Fruit fly (Drosophila melanogaster) whole organism, embryonic: ENCODE measurements around the gene CG43055.
A peak's percentile ranks its signal among the peaks of the same experiment; 100 is the strongest.

ENCODE experiments used
- C15 ChIP-seq: fragments of 200-800 bp; sonication (Bioruptor generic); IDR thresholded peaks from 3 replicates; pipeline ENCODE4 v1.3.6; 2022; ENCODE audit warnings: missing biosample characterization, missing genetic modification characterization
- CG10654 ChIP-seq: fragments of 200-800 bp; sonication (Bioruptor generic); optimal IDR thresholded peaks from 2 replicates; lab custom pipeline; 2016; ENCODE audit warnings: missing biosample characterization, missing genetic modification characterization
- CG11247 ChIP-seq: fragments of 200-800 bp; sonication (Bioruptor generic); IDR thresholded peaks from 2 replicates; pipeline ENCODE4 v1.3.6; 2022; ENCODE audit warnings: missing biosample characterization, missing genetic modification characterization
- CG11456 ChIP-seq: fragments of 200-800 bp; sonication (Bioruptor generic); IDR thresholded peaks from 3 replicates; pipeline ENCODE4 v1.3.6; 2022; ENCODE audit warnings: missing biosample characterization, missing genetic modification characterization
- CG11560 ChIP-seq: fragments of 200-800 bp; sonication (Bioruptor generic); IDR thresholded peaks from 3 replicates; pipeline ENCODE4 v1.3.6; 2022; ENCODE audit warnings: missing biosample characterization, missing genetic modification characterization
- CG13894 ChIP-seq: fragments of 200-800 bp; sonication (Bioruptor generic); optimal IDR thresholded peaks from 3 replicates; lab custom pipeline; 2018; ENCODE audit warnings: missing biosample characterization, mild to moderate bottlenecking, missing genetic modification characterization, moderate library complexity
- CG14441 ChIP-seq: fragments of 200-800 bp; sonication (Bioruptor generic); IDR thresholded peaks from 2 replicates; pipeline ENCODE4 v1.3.6; 2022; ENCODE audit warnings: missing biosample characterization, missing genetic modification characterization
- CG15073 ChIP-seq: fragments of 200-800 bp; sonication (Bioruptor generic); optimal IDR thresholded peaks from 2 replicates; lab custom pipeline; 2016; ENCODE audit warnings: missing biosample characterization, missing genetic modification characterization
- CG15696 ChIP-seq: fragments of 200-800 bp; sonication (Bioruptor generic); optimal IDR thresholded peaks from 2 replicates; lab custom pipeline; 2019; ENCODE audit warnings: missing biosample characterization, mild to moderate bottlenecking, missing genetic modification characterization, moderate library complexity
- CG17361 ChIP-seq: fragments of 200-800 bp; sonication (Bioruptor generic); IDR thresholded peaks from 3 replicates; pipeline ENCODE4 v1.3.6; 2022; ENCODE audit warnings: missing biosample characterization, missing genetic modification characterization
- CG17385 ChIP-seq: fragments of 200-800 bp; sonication (Bioruptor generic); optimal IDR thresholded peaks from 3 replicates; lab custom pipeline; 2018; ENCODE audit warnings: missing biosample characterization, mild to moderate bottlenecking, missing genetic modification characterization
- CG2199 ChIP-seq: fragments of 200-800 bp; sonication (Bioruptor generic); IDR thresholded peaks from 3 replicates; pipeline ENCODE4 v1.3.6; 2022; ENCODE audit warnings: missing biosample characterization, missing genetic modification characterization
- CG3163 ChIP-seq: fragments of 200-800 bp; sonication (Bioruptor generic); optimal IDR thresholded peaks from 3 replicates; lab custom pipeline; 2016; ENCODE audit warnings: missing biosample characterization, missing genetic modification characterization
- CG34422 ChIP-seq: fragments of 200-800 bp; sonication (Bioruptor generic); IDR thresholded peaks from 3 replicates; pipeline ENCODE4 v1.3.6; 2022; ENCODE audit warnings: missing biosample characterization, missing genetic modification characterization
- CG3995 ChIP-seq: fragments of 200-800 bp; sonication (Bioruptor generic); optimal IDR thresholded peaks from 3 replicates; lab custom pipeline; 2016; ENCODE audit warnings: missing biosample characterization, missing genetic modification characterization
- CG4404 ChIP-seq: fragments of 200-800 bp; sonication (Bioruptor generic); IDR thresholded peaks from 2 replicates; pipeline ENCODE4 v1.3.6; 2022; ENCODE audit warnings: missing biosample characterization, missing genetic modification characterization
- CG7357 ChIP-seq: fragments of 200-800 bp; sonication (Bioruptor generic); IDR thresholded peaks from 3 replicates; pipeline ENCODE4 v1.3.6; 2022; ENCODE audit warnings: missing biosample characterization, missing genetic modification characterization
- CG8290 ChIP-seq, 3 experiments: fragments of 200-800 bp; sonication (Bioruptor generic); optimal IDR thresholded peaks; 2 replicates each; lab custom pipeline; 2016 to 2019; ENCODE audit warnings: missing biosample characterization in 3 of 3, missing genetic modification characterization in 3 of 3, mild to moderate bottlenecking in 2 of 3, moderate library complexity in 1 of 3
- Dll ChIP-seq: fragments of 200-800 bp; sonication (Bioruptor generic); IDR thresholded peaks from 4 replicates; pipeline ENCODE4 v1.3.6; 2022; ENCODE audit warnings: missing biosample characterization, missing genetic modification characterization; ENCODE audit not compliant: partially characterized antibody
- E2f1 ChIP-seq: fragments of 200-800 bp; sonication (Bioruptor generic); IDR thresholded peaks from 2 replicates; pipeline ENCODE4 v1.3.6; 2022; ENCODE audit warnings: missing biosample characterization, missing genetic modification characterization
- Fer3 ChIP-seq: fragments of 200-800 bp; sonication (Bioruptor generic); optimal IDR thresholded peaks from 2 replicates; lab custom pipeline; 2018; ENCODE audit warnings: missing biosample characterization, mild to moderate bottlenecking, missing genetic modification characterization, moderate library complexity
- Hmr ChIP-seq: fragments of 200-800 bp; sonication (Bioruptor generic); optimal IDR thresholded peaks from 3 replicates; lab custom pipeline; 2017; ENCODE audit warnings: mild to moderate bottlenecking, missing biosample characterization, missing genetic modification reagents, missing genetic modification characterization
- Med ChIP-seq: fragments of 200-800 bp; sonication (Bioruptor generic); peaks from one replicate; lab custom pipeline; 2016; ENCODE audit warnings: missing biosample characterization, missing genetic modification characterization, mild to moderate bottlenecking, inconsistent platforms, moderate library complexity
- Mrtf ChIP-seq: fragments of 200-800 bp; sonication (Bioruptor generic); IDR thresholded peaks from 3 replicates; pipeline ENCODE4 v1.3.6; 2022; ENCODE audit warnings: missing biosample characterization, missing genetic modification characterization
- Neu2 ChIP-seq: fragments of 200-800 bp; sonication (Bioruptor generic); optimal IDR thresholded peaks from 3 replicates; lab custom pipeline; 2016; ENCODE audit warnings: missing biosample characterization, missing genetic modification characterization, borderline replicate concordance
- NfI ChIP-seq: fragments of 200-800 bp; sonication (Bioruptor generic); optimal IDR thresholded peaks from 3 replicates; lab custom pipeline; 2018; ENCODE audit warnings: missing biosample characterization, mild to moderate bottlenecking, missing genetic modification characterization, moderate library complexity
- Optix ChIP-seq: fragments of 200-800 bp; sonication (Bioruptor generic); IDR thresholded peaks from 3 replicates; pipeline ENCODE4 v1.3.6; 2022; ENCODE audit warnings: missing biosample characterization, missing genetic modification characterization
- TFAM ChIP-seq: fragments of 200-800 bp; sonication (Bioruptor generic); optimal IDR thresholded peaks from 2 replicates; lab custom pipeline; 2017; ENCODE audit warnings: missing biosample characterization, missing genetic modification characterization, inconsistent platforms
- Trl ChIP-seq, 3 experiments: fragments of >200 bp in 2 of 3; fragments of 200-800 bp in 1 of 3; sonication (Bioruptor generic) in 1 of 3; optimal IDR thresholded peaks; 2 replicates in 1 of 3; 3 replicates in 2 of 3; lab custom pipeline; 2016 to 2017; ENCODE audit warnings: missing biosample characterization in 1 of 3, missing genetic modification characterization in 1 of 3
- Vsx1 ChIP-seq: fragments of 200-800 bp; sonication (Bioruptor generic); optimal IDR thresholded peaks from 2 replicates; lab custom pipeline; 2017; ENCODE audit warnings: missing biosample characterization, mild to moderate bottlenecking, missing genetic modification characterization, missing genetic modification reagents
- aop ChIP-seq: fragments of 200-800 bp; sonication (Bioruptor generic); IDR thresholded peaks from 2 replicates; pipeline ENCODE4 v1.3.6; 2022; ENCODE audit warnings: missing biosample characterization, missing genetic modification characterization
- bbx ChIP-seq: fragments of 200-800 bp; sonication (Bioruptor generic); IDR thresholded peaks from 2 replicates; pipeline ENCODE4 v1.3.6; 2022; ENCODE audit warnings: missing biosample characterization, missing genetic modification characterization; ENCODE audit not compliant: partially characterized antibody
- bcd ChIP-seq: fragments of 200-800 bp; sonication (Bioruptor generic); optimal IDR thresholded peaks from 2 replicates; lab custom pipeline; 2017; ENCODE audit warnings: missing biosample characterization, mild to moderate bottlenecking, missing genetic modification characterization
- br ChIP-seq: fragments of >200 bp; optimal IDR thresholded peaks from 2 replicates; lab custom pipeline; 2017
- chinmo ChIP-seq: fragments of 200-800 bp; sonication (Bioruptor generic); IDR thresholded peaks from 4 replicates; pipeline ENCODE4 v1.3.6; 2022; ENCODE audit warnings: missing biosample characterization, missing genetic modification characterization; ENCODE audit not compliant: partially characterized antibody
- crol ChIP-seq: fragments of 200-800 bp; sonication (Bioruptor generic); IDR thresholded peaks from 2 replicates; pipeline ENCODE4 v1.3.6; 2022; ENCODE audit warnings: missing biosample characterization, missing genetic modification characterization
- dan ChIP-seq: fragments of 200-800 bp; sonication (Bioruptor generic); IDR thresholded peaks from 2 replicates; pipeline ENCODE4 v1.3.6; 2022; ENCODE audit warnings: missing biosample characterization, missing genetic modification characterization
- fru ChIP-seq: fragments of >200 bp; optimal IDR thresholded peaks from 2 replicates; lab custom pipeline; 2017
- insv ChIP-seq, 2 experiments: fragments of 200-800 bp; sonication (Bioruptor generic); optimal IDR thresholded peaks; 3 replicates each; lab custom pipeline; 2016 to 2018; ENCODE audit warnings: missing biosample characterization in 2 of 2, missing genetic modification characterization in 2 of 2
- jigr1 ChIP-seq: fragments of 200-800 bp; sonication (Bioruptor generic); IDR thresholded peaks from 3 replicates; pipeline ENCODE4 v1.3.6; 2022; ENCODE audit warnings: missing biosample characterization, missing genetic modification characterization
- jumu ChIP-seq: fragments of 200-800 bp; sonication (Bioruptor generic); optimal IDR thresholded peaks from 3 replicates; lab custom pipeline; 2016; ENCODE audit warnings: missing biosample characterization, missing genetic modification characterization
- mam ChIP-seq: fragments of 200-800 bp; sonication (Bioruptor generic); optimal IDR thresholded peaks from 3 replicates; lab custom pipeline; 2016; ENCODE audit warnings: missing biosample characterization, missing genetic modification characterization
- mirr ChIP-seq: fragments of 200-800 bp; sonication (Bioruptor generic); optimal IDR thresholded peaks from 3 replicates; lab custom pipeline; 2018; ENCODE audit warnings: missing biosample characterization, mild to moderate bottlenecking, missing genetic modification characterization
- pan ChIP-seq, 4 experiments: fragments of >200 bp in 3 of 4; fragments of 200-800 bp in 1 of 4; sonication (Bioruptor generic) in 1 of 4; optimal IDR thresholded peaks in 3 of 4; IDR thresholded peaks in 1 of 4; 2 replicates each; pipeline versions ENCODE4 v1.3.6 to Lab custom; 2017 to 2022; ENCODE audit warnings: missing biosample characterization in 2 of 4, missing genetic modification characterization in 2 of 4, mixed read lengths in 1 of 4
- pros ChIP-seq: fragments of 200-800 bp; sonication (Bioruptor generic); optimal IDR thresholded peaks from 3 replicates; lab custom pipeline; 2019; ENCODE audit warnings: missing biosample characterization, mild to moderate bottlenecking, missing genetic modification characterization, moderate library complexity
- seq ChIP-seq: fragments of 200-800 bp; sonication (Bioruptor generic); IDR thresholded peaks from 2 replicates; pipeline ENCODE4 v1.3.6; 2022; ENCODE audit warnings: missing biosample characterization, missing genetic modification characterization
- sna ChIP-seq: fragments of 200-800 bp; sonication (Bioruptor generic); IDR thresholded peaks from 2 replicates; pipeline ENCODE4 v1.3.6; 2022; ENCODE audit warnings: missing biosample characterization, missing genetic modification characterization; ENCODE audit not compliant: partially characterized antibody
- tgo ChIP-seq: fragments of 200-800 bp; sonication (Bioruptor generic); IDR thresholded peaks from 3 replicates; pipeline ENCODE4 v1.3.6; 2022; ENCODE audit warnings: missing biosample characterization, missing genetic modification characterization
- tio ChIP-seq: fragments of 200-800 bp; sonication (Bioruptor generic); optimal IDR thresholded peaks from 2 replicates; lab custom pipeline; 2017; ENCODE audit warnings: missing biosample characterization, missing genetic modification characterization, inconsistent platforms
- vfl ChIP-seq: fragments of 200-800 bp; sonication (Bioruptor generic); optimal IDR thresholded peaks from 2 replicates; lab custom pipeline; 2016; ENCODE audit warnings: missing biosample characterization, missing genetic modification characterization
- wdn ChIP-seq: fragments of 200-800 bp; sonication (Bioruptor generic); IDR thresholded peaks from 2 replicates; pipeline ENCODE4 v1.3.6; 2022; ENCODE audit warnings: missing biosample characterization, missing genetic modification characterization

CG43055 gene

DNA sequence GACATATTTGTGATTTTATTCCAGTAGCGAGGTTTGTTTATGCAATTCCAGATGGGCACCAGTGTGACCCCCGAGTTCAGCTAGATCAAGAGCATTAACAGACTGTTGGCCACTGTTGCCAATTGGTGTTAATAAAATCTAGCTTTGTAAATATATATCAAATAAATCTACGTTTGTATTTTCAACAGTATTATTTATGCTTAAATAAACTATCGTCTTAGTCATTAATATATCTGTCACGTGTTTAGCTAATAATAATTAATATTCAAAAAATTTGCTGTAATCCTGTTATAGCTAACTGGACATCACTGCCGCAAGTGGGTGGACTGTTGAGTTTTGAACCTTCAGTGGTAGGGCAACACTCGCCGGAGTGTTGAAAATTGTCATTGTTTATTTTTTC, 48.6 kb downstream of the CG43055 start, which contains the start of the genes mRpL27 and CG15435 (continued):
- TF ChIP-seq Vsx1 (GFP tag; lab: Kevin White, UChicago) (no peak), sna (GFP tag; lab: Robert Waterston, UW) (no peak), CG13894 (peak; percentile 31), mirr (GFP tag; lab: Kevin White, UChicago) (no peak), C15 (no peak), CG17361 (peak; percentile 59; the same call in 1 of the 3 replicates), CG15073 (GFP tag; lab: Kevin White, UChicago) (no peak), aop (GFP tag; lab: Robert Waterston, UW) (no peak), NfI (peak; percentile 40), dan (GFP tag; lab: Robert Waterston, UW) (no peak), Trl (optimal IDR thresholded peaks at IDR 0.05; lab: Kevin White, UChicago) (no peak), Trl (GFP tag; optimal IDR thresholded peaks at IDR 0.05; lab: Kevin White, UChicago) (no peak), Dll (GFP tag; lab: Robert Waterston, UW) (no peak), wdn (GFP tag; lab: Robert Waterston, UW) (no peak), Med (GFP tag; lab: Kevin White, UChicago) (peak; percentile 79), Mrtf (no peak), chinmo (no peak), CG10654 (GFP tag; lab: Kevin White, UChicago) (no peak), jigr1 (GFP tag; lab: Robert Waterston, UW) (no peak), CG3163 (GFP tag; lab: Kevin White, UChicago) (no peak), crol (GFP tag; lab: Robert Waterston, UW) (no peak), tio (GFP tag; lab: Kevin White, UChicago) (no peak), CG11560 (tag; lab: Robert Waterston, UW) (no peak), fru (lab: Kevin White, UChicago) (no peak), CG8290 (GFP tag; optimal IDR thresholded peaks at IDR 0.05; lab: Kevin White, UChicago) (peak; percentile 16), CG8290 (tag; optimal IDR thresholded peaks at IDR 0.05; lab: Kevin White, UChicago) (peak in 1 of 2 experiments; percentile 36), Hmr (GFP tag; lab: Kevin White, UChicago) (peak; percentile 44), mam (GFP tag; lab: Kevin White, UChicago) (peak; percentile 18), br (no peak), insv (GFP tag; optimal IDR thresholded peaks at IDR 0.05; lab: Kevin White, UChicago) (no peak), CG34422 (GFP tag; lab: Robert Waterston, UW) (no peak), CG3995 (GFP tag; lab: Kevin White, UChicago) (peak; percentile 4), bbx (no peak), Neu2 (GFP tag; lab: Kevin White, UChicago) (no peak), CG17385 (GFP tag; lab: Kevin White, UChicago) (peak; percentile 7), tgo (GFP tag; lab: Robert Waterston, UW) (no peak), jumu (GFP tag; lab: Kevin White, UChicago) (no peak), pan (optimal IDR thresholded peaks at IDR 0.05; lab: Kevin White, UChicago) (no peak), pan (GFP tag; optimal IDR thresholded peaks at IDR 0.05 in 1 of 2, IDR thresholded peaks at IDR 0.05 in 1 of 2) (peak in 1 of 2 experiments; percentile 20), CG7357 (0 out of 3 replicates have a peak, but pooled peaks have one; percentile 23), seq (no peak), bcd (GFP tag; lab: Kevin White, UChicago) (peak; percentile 58), CG15696 (peak; percentile 30), CG11456 (GFP tag; lab: Robert Waterston, UW) (no peak), Optix (GFP tag; lab: Robert Waterston, UW) (no peak), CG2199 (GFP tag; lab: Robert Waterston, UW) (no peak), CG11247 (GFP tag; lab: Robert Waterston, UW) (no peak), vfl (no peak), E2f1 (GFP tag; lab: Robert Waterston, UW) (no peak), Fer3 (tag; lab: Kevin White, UChicago) (peak; percentile 44), CG14441 (GFP tag; lab: Robert Waterston, UW) (no peak), CG4404 (GFP tag; lab: Robert Waterston, UW) (no peak), TFAM (GFP tag; lab: Kevin White, UChicago) (no peak), pros (GFP tag; lab: Kevin White, UChicago) (no peak)
